Fruit fly (Drosophila melanogaster) whole organism, prepupa: ENCODE data around the gene Alh.
A peak's percentile ranks its signal among the peaks of the same experiment; 100 is the strongest.

Experiments used
- Blimp-1 ChIP-seq: fragments of 200-800 bp; sonication (Bioruptor generic); optimal IDR thresholded peaks from 3 replicates; lab custom pipeline; 2017; ENCODE audit warnings: missing biosample characterization, missing genetic modification characterization, mild to moderate bottlenecking, moderate library complexity, missing genetic modification reagents
- CG10631 ChIP-seq: fragments of 200-800 bp; sonication (Bioruptor generic); optimal IDR thresholded peaks from 2 replicates; lab custom pipeline; 2016; ENCODE audit warnings: missing biosample characterization, missing genetic modification characterization
- CG10669 ChIP-seq: fragments of 200-800 bp; sonication (Bioruptor generic); optimal IDR thresholded peaks from 3 replicates; lab custom pipeline; 2018; ENCODE audit warnings: missing biosample characterization, mild to moderate bottlenecking, missing genetic modification characterization, moderate library complexity
- CG11294 ChIP-seq: fragments of 200-800 bp; sonication (Bioruptor generic); IDR thresholded peaks from 2 replicates; pipeline ENCODE4 v1.3.6; 2022; ENCODE audit warnings: missing biosample characterization, missing genetic modification characterization
- CG11762 ChIP-seq: fragments of 200-800 bp; sonication (Bioruptor generic); optimal IDR thresholded peaks from 3 replicates; lab custom pipeline; 2016; ENCODE audit warnings: missing biosample characterization, missing genetic modification characterization; ENCODE audit not compliant: insufficient read depth
- CG15336 ChIP-seq: fragments of 200-800 bp; sonication (Bioruptor generic); IDR thresholded peaks from 2 replicates; pipeline ENCODE4 v1.3.6; 2022; ENCODE audit warnings: missing biosample characterization, missing genetic modification characterization
- CG1621 ChIP-seq: fragments of 200-800 bp; sonication (Bioruptor generic); optimal IDR thresholded peaks from 3 replicates; lab custom pipeline; 2018; ENCODE audit warnings: missing biosample characterization, mild to moderate bottlenecking, missing genetic modification characterization
- CG16779 ChIP-seq: fragments of 200-800 bp; sonication (Bioruptor generic); optimal IDR thresholded peaks from 3 replicates; lab custom pipeline; 2017; ENCODE audit warnings: missing biosample characterization, mild to moderate bottlenecking, missing genetic modification characterization
- CG3032 ChIP-seq: fragments of 200-800 bp; optimal IDR thresholded peaks from 2 replicates; lab custom pipeline; 2019; ENCODE audit warnings: missing biosample characterization, mild to moderate bottlenecking, missing genetic modification characterization, moderate library complexity
- CG31627 ChIP-seq: fragments of 200-800 bp; sonication (Bioruptor generic); optimal IDR thresholded peaks from 3 replicates; lab custom pipeline; 2016; ENCODE audit warnings: missing biosample characterization, missing genetic modification characterization
- CG32006 ChIP-seq: fragments of 200-800 bp; sonication (Bioruptor generic); optimal IDR thresholded peaks from 3 replicates; lab custom pipeline; 2017; ENCODE audit warnings: missing biosample characterization, mild to moderate bottlenecking, missing genetic modification characterization
- CG34406 ChIP-seq: fragments of 200-800 bp; sonication (Bioruptor generic); optimal IDR thresholded peaks from 3 replicates; lab custom pipeline; 2016; ENCODE audit warnings: missing biosample characterization, missing genetic modification characterization
- CG4318 ChIP-seq: fragments of 200-800 bp; sonication (Bioruptor generic); optimal IDR thresholded peaks from 3 replicates; lab custom pipeline; 2017; ENCODE audit warnings: missing biosample characterization, mild to moderate bottlenecking, missing genetic modification characterization
- CG6163 ChIP-seq: fragments of 200-800 bp; sonication (Bioruptor generic); IDR thresholded peaks from 3 replicates; pipeline ENCODE4 v1.3.6; 2022; ENCODE audit warnings: missing biosample characterization, missing genetic modification characterization
- CG6276 ChIP-seq: fragments of 200-800 bp; sonication (Bioruptor generic); optimal IDR thresholded peaks from 2 replicates; lab custom pipeline; 2017; ENCODE audit warnings: missing biosample characterization, mild to moderate bottlenecking, missing genetic modification characterization
- CG6808 ChIP-seq: fragments of 200-800 bp; sonication (Bioruptor generic); optimal IDR thresholded peaks from 3 replicates; lab custom pipeline; 2017; ENCODE audit warnings: missing biosample characterization, missing genetic modification characterization, mild to moderate bottlenecking, moderate library complexity, missing genetic modification reagents
- CG6854 ChIP-seq: fragments of 200-800 bp; sonication (Bioruptor generic); optimal IDR thresholded peaks from 2 replicates; lab custom pipeline; 2017; ENCODE audit warnings: missing biosample characterization, mild to moderate bottlenecking, missing genetic modification characterization
- CG8119 ChIP-seq: fragments of 200-800 bp; sonication (Bioruptor generic); IDR thresholded peaks from 3 replicates; pipeline ENCODE4 v1.3.6; 2022; ENCODE audit warnings: missing biosample characterization, missing genetic modification characterization
- CG8319 ChIP-seq: fragments of 200-800 bp; sonication (Bioruptor generic); optimal IDR thresholded peaks from 3 replicates; lab custom pipeline; 2016; ENCODE audit warnings: missing biosample characterization, missing genetic modification characterization
- CG8632 ChIP-seq: fragments of 200-800 bp; sonication (Bioruptor generic); optimal IDR thresholded peaks from 3 replicates; lab custom pipeline; 2016; ENCODE audit warnings: missing biosample characterization, missing genetic modification characterization
- CG9139 ChIP-seq: fragments of 200-800 bp; sonication (Bioruptor generic); optimal IDR thresholded peaks from 3 replicates; lab custom pipeline; 2017; ENCODE audit warnings: missing biosample characterization, mild to moderate bottlenecking, missing genetic modification characterization
- Eip75B ChIP-seq: fragments of 200-800 bp; sonication (Bioruptor generic); optimal IDR thresholded peaks from 3 replicates; lab custom pipeline; 2016; ENCODE audit warnings: missing biosample characterization, missing genetic modification characterization
- Eip78C ChIP-seq: fragments of 200-800 bp; sonication (Bioruptor generic); peaks from one replicate; lab custom pipeline; 2016; ENCODE audit warnings: missing biosample characterization, missing genetic modification characterization
- Ets21C ChIP-seq: fragments of 200-800 bp; sonication (Bioruptor generic); optimal IDR thresholded peaks from 3 replicates; lab custom pipeline; 2016; ENCODE audit warnings: missing biosample characterization, missing genetic modification characterization
- Gug ChIP-seq: fragments of 200-800 bp; sonication (Bioruptor generic); IDR thresholded peaks from 2 replicates; pipeline ENCODE4 v1.3.6; 2022; ENCODE audit warnings: missing biosample characterization, missing genetic modification characterization
- Hr38 ChIP-seq: sonication (Bioruptor generic); optimal IDR thresholded peaks from 2 replicates; lab custom pipeline; 2016; ENCODE audit warnings: missing biosample characterization, missing genetic modification characterization
- Lpt ChIP-seq: fragments of 200-800 bp; sonication (Bioruptor generic); optimal IDR thresholded peaks from 3 replicates; lab custom pipeline; 2016; ENCODE audit warnings: missing biosample characterization, missing genetic modification characterization
- Met ChIP-seq: fragments of 200-800 bp; sonication (Bioruptor generic); optimal IDR thresholded peaks from 3 replicates; lab custom pipeline; 2016; ENCODE audit warnings: missing biosample characterization, missing genetic modification characterization
- OdsH ChIP-seq: fragments of 200-800 bp; sonication (Bioruptor generic); optimal IDR thresholded peaks from 3 replicates; lab custom pipeline; 2016; ENCODE audit warnings: missing biosample characterization, missing genetic modification characterization
- Smox ChIP-seq: fragments of 200-800 bp; sonication (Bioruptor generic); optimal IDR thresholded peaks from 3 replicates; lab custom pipeline; 2016; ENCODE audit warnings: missing biosample characterization, missing genetic modification characterization
- Sox102F ChIP-seq: fragments of 200-800 bp; sonication (Bioruptor generic); optimal IDR thresholded peaks from 2 replicates; lab custom pipeline; 2016; ENCODE audit warnings: missing biosample characterization, mild to moderate bottlenecking, missing genetic modification characterization
- Sox14 ChIP-seq: fragments of 200-800 bp; sonication (Bioruptor generic); optimal IDR thresholded peaks from 3 replicates; lab custom pipeline; 2016; ENCODE audit warnings: missing biosample characterization, missing genetic modification characterization
- achi ChIP-seq: fragments of 200-800 bp; sonication (Bioruptor generic); optimal IDR thresholded peaks from 3 replicates; lab custom pipeline; 2016; ENCODE audit warnings: missing biosample characterization, missing genetic modification characterization
- cyc ChIP-seq: fragments of 200-800 bp; sonication (Bioruptor generic); optimal IDR thresholded peaks from 3 replicates; lab custom pipeline; 2016; ENCODE audit warnings: missing biosample characterization, missing genetic modification characterization
- dsx ChIP-seq: fragments of 200-800 bp; optimal IDR thresholded peaks from 3 replicates; lab custom pipeline; 2019; ENCODE audit warnings: missing biosample characterization, mild to moderate bottlenecking, missing genetic modification characterization, moderate library complexity; ENCODE audit not compliant: poor library complexity, severe bottlenecking
- esn ChIP-seq: fragments of 200-800 bp; sonication (Bioruptor generic); optimal IDR thresholded peaks from 2 replicates; lab custom pipeline; 2016; ENCODE audit warnings: missing biosample characterization, mild to moderate bottlenecking, missing genetic modification characterization, moderate library complexity
- salr ChIP-seq, 2 experiments: fragments of 200-800 bp; sonication (Bioruptor generic); optimal IDR thresholded peaks; 3 replicates each; lab custom pipeline; 2016 to 2018; ENCODE audit warnings: missing biosample characterization in 2 of 2, missing genetic modification characterization in 2 of 2, mild to moderate bottlenecking in 1 of 2
- spab ChIP-seq: fragments of 200-800 bp; sonication (Bioruptor generic); optimal IDR thresholded peaks from 2 replicates; lab custom pipeline; 2017; ENCODE audit warnings: missing biosample characterization, mild to moderate bottlenecking, missing genetic modification characterization, missing genetic modification reagents
- ss ChIP-seq, 2 experiments: fragments of 200-800 bp; sonication (Bioruptor generic); optimal IDR thresholded peaks; 2 replicates in 1 of 2; 3 replicates in 1 of 2; lab custom pipeline; 2017 to 2018; ENCODE audit warnings: mild to moderate bottlenecking in 2 of 2, missing biosample characterization in 2 of 2, missing genetic modification characterization in 2 of 2, moderate library complexity in 1 of 2
- svp ChIP-seq: fragments of 200-800 bp; sonication (Bioruptor generic); peaks from one replicate; lab custom pipeline; 2016; ENCODE audit warnings: missing biosample characterization, missing genetic modification characterization
- topi ChIP-seq: fragments of 200-800 bp; sonication (Bioruptor generic); optimal IDR thresholded peaks from 3 replicates; lab custom pipeline; 2016; ENCODE audit warnings: missing biosample characterization, missing genetic modification characterization
- vri ChIP-seq: fragments of 200-800 bp; sonication (Bioruptor generic); optimal IDR thresholded peaks from 3 replicates; lab custom pipeline; 2016; ENCODE audit warnings: missing biosample characterization, mild to moderate bottlenecking, missing genetic modification characterization

Alh gene

dm6 chr3R:7116511-7116910 is 7.5 kb downstream of the Alh start:
- TF ChIP-seq CG31627, result no peak
- no peak for TF ChIP-seq achi (GFP tag; lab: Kevin White, UChicago)
- TF ChIP-seq CG1621 (tag; lab: Kevin White, UChicago), result no peak
- TF ChIP-seq CG8632 (GFP tag; lab: Kevin White, UChicago), result no peak
- TF ChIP-seq CG8319 (GFP tag; lab: Kevin White, UChicago), result no peak
- TF ChIP-seq, all 60 proteins: peak for 0

- TF ChIP-seq CG10669 (GFP tag; lab: Kevin White, UChicago), result no peak
- no peak for TF ChIP-seq svp (GFP tag; lab: Kevin White, UChicago)
- no peak for TF ChIP-seq CG8319 (GFP tag; lab: Kevin White, UChicago)
- no peak for TF ChIP-seq CG4318
- TF ChIP-seq Sox14 (GFP tag; lab: Kevin White, UChicago), result no peak
- TF ChIP-seq Ets21C (GFP tag; lab: Kevin White, UChicago), result no peak
- TF ChIP-seq CG6163 (GFP tag; lab: Robert Waterston, UW), result no peak
- no peak for TF ChIP-seq CG31627
- no peak for TF ChIP-seq esn (GFP tag; lab: Kevin White, UChicago)
- no peak for TF ChIP-seq Met
- TF ChIP-seq Gug (GFP tag; lab: Robert Waterston, UW), result no peak
Measured at dm6 chr3R:7112977-7113376, 11.0 kb downstream of the Alh start.

DNA sequence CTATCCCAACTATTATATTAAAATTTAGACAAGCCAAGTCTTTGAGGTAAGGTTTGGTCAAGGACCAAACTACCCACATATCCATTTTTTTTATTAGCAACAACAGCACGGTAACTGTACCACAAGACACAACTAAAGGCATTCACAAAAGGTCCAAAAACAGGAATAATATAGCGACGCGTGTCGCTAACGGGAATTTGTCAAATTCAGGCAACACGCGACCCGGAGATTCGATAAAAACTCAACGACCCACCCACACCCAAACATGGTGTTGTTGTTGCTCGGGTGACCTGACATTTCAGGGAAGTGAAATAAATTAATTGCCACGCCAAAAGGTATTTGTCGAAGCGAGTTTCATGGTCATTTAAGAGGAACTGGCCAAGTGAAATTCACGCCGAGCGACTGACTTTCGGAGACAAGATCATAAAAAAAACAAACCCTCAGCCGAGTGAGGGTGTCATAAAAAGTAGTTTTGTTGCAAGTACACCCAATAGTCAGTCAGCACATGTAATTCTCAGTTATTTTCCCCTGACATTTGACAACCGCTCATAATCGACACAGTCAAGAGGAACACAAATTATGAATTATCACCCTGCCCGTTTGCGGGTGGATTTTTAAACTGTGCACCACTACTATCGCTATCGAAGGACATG is 12.7 kb downstream of the Alh start:
- TF ChIP-seq CG11762 (GFP tag; lab: Kevin White, UChicago), result no peak
- TF ChIP-seq CG11294 (GFP tag; lab: Robert Waterston, UW), result no peak
- TF ChIP-seq Lpt, result no peak
- no peak for TF ChIP-seq CG16779 (tag; lab: Kevin White, UChicago)
- TF ChIP-seq cyc (GFP tag; lab: Kevin White, UChicago), result no peak
- no peak for TF ChIP-seq CG4318
- TF ChIP-seq topi (GFP tag; lab: Kevin White, UChicago), result no peak
- no peak for TF ChIP-seq CG15336 (GFP tag; lab: Robert Waterston, UW)
- no peak for TF ChIP-seq CG10669 (GFP tag; lab: Kevin White, UChicago)
- TF ChIP-seq Eip75B (GFP tag; lab: Kevin White, UChicago), result no peak
- TF ChIP-seq Ets21C (GFP tag; lab: Kevin White, UChicago), result no peak
- no peak for TF ChIP-seq CG3032 (tag; lab: Kevin White, UChicago)
- no peak for TF ChIP-seq Gug (GFP tag; lab: Robert Waterston, UW)
- no peak for TF ChIP-seq Smox (GFP tag; lab: Kevin White, UChicago)
- no peak for TF ChIP-seq salr (GFP tag; optimal IDR thresholded peaks at IDR 0.05; lab: Kevin White, UChicago)
- no peak for TF ChIP-seq CG9139 (GFP tag; lab: Kevin White, UChicago)
- no peak for TF ChIP-seq CG32006 (GFP tag; lab: Kevin White, UChicago)
- TF ChIP-seq, all 60 proteins: peak for 0

- TF ChIP-seq OdsH (GFP tag; lab: Kevin White, UChicago), result no peak
- TF ChIP-seq Hr38 (GFP tag; lab: Kevin White, UChicago), result no peak
- peak; percentile 74 for TF ChIP-seq Eip78C
- peak; percentile 64 for TF ChIP-seq dsx (GFP tag; lab: Kevin White, UChicago)
- TF ChIP-seq CG8632 (GFP tag; lab: Kevin White, UChicago), result no peak
- TF ChIP-seq vri (GFP tag; lab: Kevin White, UChicago), result peak; percentile 81
- TF ChIP-seq CG6276, result peak; percentile 23
- no peak for TF ChIP-seq topi (GFP tag; lab: Kevin White, UChicago)
- peak; percentile 56 for TF ChIP-seq Blimp-1 (GFP tag; lab: Kevin White, UChicago)
- peak; percentile 31; the same call in 1 of the 3 replicates for TF ChIP-seq CG8119 (GFP tag; lab: Robert Waterston, UW)
- no peak for TF ChIP-seq Ets21C (GFP tag; lab: Kevin White, UChicago)
- no peak for TF ChIP-seq CG1621 (tag; lab: Kevin White, UChicago)
- TF ChIP-seq Sox102F (GFP tag; lab: Kevin White, UChicago), result peak; percentile 47
- peak; percentile 24 for TF ChIP-seq Lpt
- no peak for TF ChIP-seq CG10631 (GFP tag; lab: Kevin White, UChicago)
- TF ChIP-seq Met, result no peak
- no peak for TF ChIP-seq CG34406 (GFP tag; lab: Kevin White, UChicago)
- TF ChIP-seq esn (GFP tag; lab: Kevin White, UChicago), result no peak
- TF ChIP-seq ss (GFP tag; optimal IDR thresholded peaks at IDR 0.05; lab: Kevin White, UChicago), result peak in 1 of 2 experiments; percentile 44
- no peak for TF ChIP-seq CG10669 (GFP tag; lab: Kevin White, UChicago)
- TF ChIP-seq Eip75B (GFP tag; lab: Kevin White, UChicago), result no peak
- TF ChIP-seq CG3032 (tag; lab: Kevin White, UChicago), result peak; percentile 16
- peak; percentile 17 for TF ChIP-seq spab (GFP tag; lab: Kevin White, UChicago)
- no peak; the same call in 1 of the 3 replicates for TF ChIP-seq CG6163 (GFP tag; lab: Robert Waterston, UW)
- TF ChIP-seq CG6854 (GFP tag; lab: Kevin White, UChicago), result peak; percentile 87
- peak; percentile 49 for TF ChIP-seq CG6808
Measured at dm6 chr3R:7109760-7110303, 14.2 kb downstream of the Alh start.
